Worm (Caenorhabditis elegans) whole organism, young adult: Measurements from ENCODE around the gene teg-1.

Experiments used
- C17E4.6 ChIP-seq: fragments of 200-800 bp; sonication (Bioruptor generic); IDR thresholded peaks from 2 replicates; pipeline ENCODE4 v1.3.6; 2022; ENCODE audit warnings: missing genetic modification reagents, missing genetic modification characterization, missing compliant biosample characterization
- F49E8.2 ChIP-seq: sonication (generic microtip); optimal IDR thresholded peaks from 3 replicates; lab custom pipeline; 2017; ENCODE audit warnings: missing genetic modification characterization, mild to moderate bottlenecking, missing compliant biosample characterization, antibody characterized with exemption, moderate library complexity; ENCODE audit not compliant: insufficient read depth
- F55B11.4 ChIP-seq: sonication (generic microtip); optimal IDR thresholded peaks from 2 replicates; lab custom pipeline; 2016; ENCODE audit warnings: missing compliant biosample characterization, missing genetic modification characterization, borderline replicate concordance; ENCODE audit not compliant: insufficient read depth
- K11D2.4 ChIP-seq: fragments of 200-800 bp; sonication (Bioruptor generic); IDR thresholded peaks from 2 replicates; pipeline ENCODE4 v1.3.6; 2022; ENCODE audit warnings: missing genetic modification reagents, missing genetic modification characterization, missing compliant biosample characterization
- K12H6.12 ChIP-seq: fragments of 200-800 bp; sonication (Bioruptor generic); optimal IDR thresholded peaks from 2 replicates; lab custom pipeline; 2018; ENCODE audit warnings: mild to moderate bottlenecking, missing genetic modification characterization, missing compliant biosample characterization
- T07F8.4 ChIP-seq: sonication (generic microtip); optimal IDR thresholded peaks from 2 replicates; lab custom pipeline; 2016; ENCODE audit warnings: mild to moderate bottlenecking, missing genetic modification characterization, moderate library complexity, missing compliant biosample characterization
- Y56A3A.18 ChIP-seq: fragments of 200-800 bp; sonication (Bioruptor generic); IDR thresholded peaks from 2 replicates; pipeline ENCODE4 v1.3.6; 2022; ENCODE audit warnings: missing genetic modification reagents, missing genetic modification characterization, missing compliant biosample characterization
- Y67H2A.10 ChIP-seq: fragments of 200-800 bp; sonication (Bioruptor generic); conservative IDR thresholded peaks from 2 replicates; pipeline ENCODE4 v1.3.6; 2022; ENCODE audit warnings: missing genetic modification reagents, missing genetic modification characterization, missing compliant biosample characterization
- atf-7 ChIP-seq: sonication (generic microtip); optimal IDR thresholded peaks from 2 replicates; lab custom pipeline; 2017; ENCODE audit warnings: mild to moderate bottlenecking, missing genetic modification characterization, missing compliant biosample characterization
- athp-1 ChIP-seq: sonication (generic microtip); optimal IDR thresholded peaks from 2 replicates; lab custom pipeline; 2017; ENCODE audit warnings: mild to moderate bottlenecking, missing genetic modification characterization, missing compliant biosample characterization
- attf-3 ChIP-seq: fragments of 200-800 bp; sonication (Bioruptor generic); conservative IDR thresholded peaks from 2 replicates; pipeline ENCODE4 v1.3.6; 2022; ENCODE audit warnings: missing genetic modification reagents, missing genetic modification characterization, missing compliant biosample characterization
- attf-5 ChIP-seq: fragments of 200-800 bp; sonication (Bioruptor generic); optimal IDR thresholded peaks from 2 replicates; lab custom pipeline; 2018; ENCODE audit warnings: mild to moderate bottlenecking, missing genetic modification characterization, missing compliant biosample characterization
- cebp-1 ChIP-seq, 2 experiments: fragments of 200-800 bp in 1 of 2; sonication (Bioruptor generic) in 1 of 2; sonication (generic microtip) in 1 of 2; IDR thresholded peaks in 1 of 2; optimal IDR thresholded peaks in 1 of 2; 2 replicates each; pipeline versions ENCODE4 v1.3.6 to Lab custom; 2017 to 2022; ENCODE audit warnings: missing compliant biosample characterization in 2 of 2, missing genetic modification characterization in 2 of 2, mild to moderate bottlenecking in 1 of 2, missing genetic modification reagents in 1 of 2, moderate library complexity in 1 of 2
- ceh-100 ChIP-seq: fragments of 200-800 bp; sonication (Bioruptor generic); IDR thresholded peaks from 2 replicates; pipeline ENCODE4 v1.3.6; 2022; ENCODE audit warnings: missing genetic modification reagents, missing genetic modification characterization, missing compliant biosample characterization
- ceh-27 ChIP-seq: fragments of 200-800 bp; sonication (Bioruptor generic); optimal IDR thresholded peaks from 2 replicates; lab custom pipeline; 2018; ENCODE audit warnings: mild to moderate bottlenecking, missing genetic modification characterization, moderate library complexity, missing compliant biosample characterization
- ceh-40 ChIP-seq: fragments of 200-800 bp; sonication (Bioruptor generic); IDR thresholded peaks from 2 replicates; pipeline ENCODE4 v1.3.6; 2022; ENCODE audit warnings: missing genetic modification characterization, missing compliant biosample characterization
- dox-1 ChIP-seq: fragments of 200-800 bp; sonication (Bioruptor generic); IDR thresholded peaks from 2 replicates; pipeline ENCODE4 v1.3.6; 2022; ENCODE audit warnings: missing genetic modification reagents, missing genetic modification characterization, missing compliant biosample characterization
- dpl-1 ChIP-seq: fragments of 150-350 bp; optimal IDR thresholded peaks from 2 replicates; lab custom pipeline; 2014; ENCODE audit warnings: missing biosample characterization, missing genetic modification reagents, missing genetic modification characterization
- efl-1 ChIP-seq: fragments of 150-350 bp; optimal IDR thresholded peaks from 2 replicates; lab custom pipeline; 2014; ENCODE audit warnings: missing biosample characterization, missing genetic modification reagents, missing genetic modification characterization
- egl-18 ChIP-seq: fragments of 200-800 bp; sonication (Bioruptor generic); IDR thresholded peaks from 2 replicates; pipeline ENCODE4 v1.3.6; 2022; ENCODE audit warnings: missing genetic modification reagents, missing genetic modification characterization, missing compliant biosample characterization
- egrh-3 ChIP-seq: fragments of 200-800 bp; sonication (Bioruptor generic); IDR thresholded peaks from 2 replicates; pipeline ENCODE4 v1.3.6; 2022; ENCODE audit warnings: missing genetic modification reagents, missing genetic modification characterization, missing compliant biosample characterization
- fkh-3 ChIP-seq: sonication (generic microtip); optimal IDR thresholded peaks from 2 replicates; lab custom pipeline; 2016; ENCODE audit warnings: mild to moderate bottlenecking, missing genetic modification characterization, missing compliant biosample characterization
- hmg-1.2 ChIP-seq: fragments of 200-800 bp; sonication (Bioruptor generic); IDR thresholded peaks from 2 replicates; pipeline ENCODE4 v1.3.6; 2022; ENCODE audit warnings: missing genetic modification reagents, missing genetic modification characterization, missing compliant biosample characterization
- lag-1 ChIP-seq: fragments of 200-800 bp; sonication (Bioruptor generic); IDR thresholded peaks from 2 replicates; pipeline ENCODE4 v1.3.6; 2022; ENCODE audit warnings: missing genetic modification reagents, missing genetic modification characterization, missing compliant biosample characterization
- let-526 ChIP-seq: fragments of 200-800 bp; sonication (Bioruptor generic); IDR thresholded peaks from 2 replicates; pipeline ENCODE4 v1.3.6; 2022; ENCODE audit warnings: missing genetic modification reagents, missing genetic modification characterization, missing compliant biosample characterization
- lin-54 ChIP-seq: fragments of 200-800 bp; sonication (Bioruptor generic); optimal IDR thresholded peaks from 2 replicates; lab custom pipeline; 2018; ENCODE audit warnings: mild to moderate bottlenecking, missing genetic modification characterization, missing compliant biosample characterization
- lir-1 ChIP-seq: fragments of 200-800 bp; sonication (Bioruptor generic); conservative IDR thresholded peaks from 2 replicates; pipeline ENCODE4 v1.3.6; 2022; ENCODE audit warnings: missing genetic modification reagents, missing genetic modification characterization, missing compliant biosample characterization
- lsl-1 ChIP-seq: fragments of 200-800 bp; sonication (Bioruptor generic); optimal IDR thresholded peaks from 2 replicates; lab custom pipeline; 2018; ENCODE audit warnings: mild to moderate bottlenecking, missing genetic modification characterization, moderate library complexity, missing compliant biosample characterization
- lsy-27 ChIP-seq: sonication (generic microtip); optimal IDR thresholded peaks from 2 replicates; lab custom pipeline; 2017; ENCODE audit warnings: missing genetic modification characterization, mild to moderate bottlenecking, missing compliant biosample characterization, antibody characterized with exemption, missing genotype, borderline replicate concordance; ENCODE audit not compliant: insufficient read depth
- madf-8 ChIP-seq: fragments of 200-800 bp; sonication (Bioruptor generic); conservative IDR thresholded peaks from 2 replicates; pipeline ENCODE4 v1.3.6; 2022; ENCODE audit warnings: missing genetic modification reagents, missing genetic modification characterization, missing compliant biosample characterization
- mxl-1 ChIP-seq: sonication (generic microtip); optimal IDR thresholded peaks from 2 replicates; lab custom pipeline; 2016; ENCODE audit warnings: missing genetic modification characterization, missing compliant biosample characterization
- nfya-1 ChIP-seq: sonication (generic microtip); optimal IDR thresholded peaks from 2 replicates; lab custom pipeline; 2017; ENCODE audit warnings: antibody characterized with exemption, missing compliant biosample characterization, missing genetic modification characterization, borderline replicate concordance; ENCODE audit not compliant: insufficient read depth
- nfyb-1 ChIP-seq: fragments of 200-800 bp; sonication (Bioruptor generic); IDR thresholded peaks from 2 replicates; pipeline ENCODE4 v1.3.6; 2022; ENCODE audit warnings: missing genetic modification reagents, missing genetic modification characterization, missing compliant biosample characterization
- nhr-179 ChIP-seq: sonication (generic microtip); optimal IDR thresholded peaks from 2 replicates; lab custom pipeline; 2016; ENCODE audit warnings: mild to moderate bottlenecking, missing genetic modification characterization, missing compliant biosample characterization
- nhr-90 ChIP-seq: sonication (generic microtip); optimal IDR thresholded peaks from 2 replicates; lab custom pipeline; 2016; ENCODE audit warnings: missing genotype, mild to moderate bottlenecking, missing genetic modification characterization, missing compliant biosample characterization
- pha-4 ChIP-seq: fragments of 150-350 bp; sonication (generic microtip); optimal IDR thresholded peaks from 2 replicates; lab custom pipeline; 2014; ENCODE audit warnings: missing biosample characterization, missing genetic modification reagents, missing genetic modification characterization
- rcor-1 ChIP-seq: fragments of 200-800 bp; sonication (Bioruptor generic); IDR thresholded peaks from 2 replicates; pipeline ENCODE4 v1.3.6; 2022; ENCODE audit warnings: missing genetic modification reagents, missing genetic modification characterization, missing compliant biosample characterization
- repo-1 ChIP-seq: sonication (generic microtip); optimal IDR thresholded peaks from 2 replicates; lab custom pipeline; 2017; ENCODE audit warnings: mild to moderate bottlenecking, missing genetic modification characterization, missing compliant biosample characterization
- sea-2 ChIP-seq: fragments of 200-800 bp; sonication (Bioruptor generic); IDR thresholded peaks from 2 replicates; pipeline ENCODE4 v1.3.6; 2022; ENCODE audit warnings: missing genetic modification characterization, missing compliant biosample characterization
- snpc-1.1 ChIP-seq: sonication (generic microtip); optimal IDR thresholded peaks from 2 replicates; lab custom pipeline; 2017; ENCODE audit warnings: missing genetic modification characterization, mild to moderate bottlenecking, missing compliant biosample characterization, antibody characterized with exemption, moderate library complexity, missing genotype, missing genetic modification reagents; ENCODE audit not compliant: insufficient read depth
- snpc-3.4 ChIP-seq: sonication (generic microtip); optimal IDR thresholded peaks from 2 replicates; lab custom pipeline; 2017; ENCODE audit warnings: missing genetic modification characterization, mild to moderate bottlenecking, missing compliant biosample characterization, antibody characterized with exemption, moderate library complexity, missing genotype, missing genetic modification reagents
- somi-1 ChIP-seq: fragments of 200-800 bp; sonication (Bioruptor generic); optimal IDR thresholded peaks from 2 replicates; lab custom pipeline; 2018; ENCODE audit warnings: mild to moderate bottlenecking, missing genetic modification characterization, missing compliant biosample characterization
- tbx-9 ChIP-seq: sonication (generic microtip); optimal IDR thresholded peaks from 2 replicates; lab custom pipeline; 2016; ENCODE audit warnings: borderline replicate concordance, missing genetic modification characterization, inconsistent platforms, missing compliant biosample characterization
- unc-130 ChIP-seq: sonication (generic microtip); optimal IDR thresholded peaks from 2 replicates; lab custom pipeline; 2016; ENCODE audit warnings: missing genetic modification reagents, missing genetic modification characterization, missing compliant biosample characterization
- ztf-25 ChIP-seq: fragments of 200-800 bp; sonication (Bioruptor generic); IDR thresholded peaks from 2 replicates; pipeline ENCODE4 v1.3.6; 2022; ENCODE audit warnings: missing genetic modification reagents, missing genetic modification characterization, missing compliant biosample characterization
- ztf-26 ChIP-seq: sonication (generic microtip); optimal IDR thresholded peaks from 2 replicates; lab custom pipeline; 2017; ENCODE audit warnings: missing genetic modification characterization, missing compliant biosample characterization
- ztf-28 ChIP-seq: fragments of 200-800 bp; sonication (Bioruptor generic); IDR thresholded peaks from 2 replicates; pipeline ENCODE4 v1.3.6; 2022; ENCODE audit warnings: missing genetic modification reagents, missing genetic modification characterization, missing compliant biosample characterization
- ztf-3 ChIP-seq: fragments of 200-800 bp; sonication (Bioruptor generic); optimal IDR thresholded peaks from 2 replicates; lab custom pipeline; 2018; ENCODE audit warnings: mild to moderate bottlenecking, missing genetic modification characterization, missing compliant biosample characterization

teg-1 gene

ce11 chrIII:11353499-11353898, 35.5 kb upstream of the teg-1 start:
- TF ChIP-seq somi-1 (GFP tag; lab: Kevin White, UChicago) (no peak), lsl-1 (GFP tag; lab: Kevin White, UChicago) (peak; percentile 17), C17E4.6 (no peak), F55B11.4 (no peak), mxl-1 (tag; lab: Kevin White, UChicago) (no peak), lin-54 (GFP tag; lab: Kevin White, UChicago) (peak; percentile 29), Y67H2A.10 (no peak), snpc-3.4 (tag; lab: Kevin White, UChicago) (peak; percentile 33), ztf-25 (GFP tag; lab: Robert Waterston, UW) (peak; percentile 72), ztf-28 (GFP tag; lab: Robert Waterston, UW) (no peak), egl-18 (no peak), nfyb-1 (GFP tag; lab: Robert Waterston, UW) (no peak; the same call in 1 of the 2 replicates), ceh-100 (GFP tag; lab: Robert Waterston, UW) (no peak), K11D2.4 (no peak), Y56A3A.18 (0 out of 2 replicates have a peak, but pooled peaks have one; percentile 17), athp-1 (tag; lab: Kevin White, UChicago) (no peak), cebp-1 (GFP tag; IDR thresholded peaks at IDR 0.05; lab: Robert Waterston, UW) (no peak), cebp-1 (tag; optimal IDR thresholded peaks at IDR 0.05; lab: Kevin White, UChicago) (peak; percentile 50), unc-130 (GFP tag; lab: Kevin White, UChicago) (no peak), sea-2 (GFP tag; lab: Robert Waterston, UW) (no peak), ceh-27 (no peak), attf-3 (no peak), T07F8.4 (tag; lab: Kevin White, UChicago) (no peak), egrh-3 (GFP tag; lab: Robert Waterston, UW) (no peak), lsy-27 (tag; lab: Kevin White, UChicago) (peak; percentile 58), atf-7 (tag; lab: Kevin White, UChicago) (no peak), rcor-1 (GFP tag; lab: Robert Waterston, UW) (no peak), fkh-3 (tag; lab: Kevin White, UChicago) (no peak), dox-1 (peak; percentile 54; the same call in 1 of the 2 replicates), pha-4 (tag; lab: Kevin White, UChicago) (no peak), lir-1 (GFP tag; lab: Robert Waterston, UW) (no peak), tbx-9 (tag; lab: Kevin White, UChicago) (no peak), F49E8.2 (peak; percentile 30), K12H6.12 (tag; lab: Kevin White, UChicago) (no peak), efl-1 (GFP tag; lab: Kevin White, UChicago) (no peak), dpl-1 (GFP tag; lab: Kevin White, UChicago) (no peak), repo-1 (tag; lab: Kevin White, UChicago) (no peak), ztf-3 (GFP tag; lab: Kevin White, UChicago) (no peak), ztf-26 (tag; lab: Kevin White, UChicago) (no peak), madf-8 (GFP tag; lab: Robert Waterston, UW) (no peak), lag-1 (GFP tag; lab: Robert Waterston, UW) (no peak), nfya-1 (tag; lab: Kevin White, UChicago) (no peak), nhr-90 (tag; lab: Kevin White, UChicago) (peak; percentile 15), let-526 (GFP tag; lab: Robert Waterston, UW) (no peak), nhr-179 (tag; lab: Kevin White, UChicago) (no peak), snpc-1.1 (tag; lab: Kevin White, UChicago) (peak; percentile 48), attf-5 (peak; percentile 3), ceh-40 (no peak), hmg-1.2 (peak; percentile 41; the same call in 1 of the 2 replicates)
